Fruit fly (Drosophila melanogaster) whole organism, embryonic: ENCODE results near the gene CG8419.

Source experiments
- ATbp ChIP-seq: fragments of 200-800 bp; sonication (Bioruptor generic); optimal IDR thresholded peaks from 2 replicates; lab custom pipeline; 2017; ENCODE audit warnings: missing biosample characterization, mild to moderate bottlenecking, missing genetic modification characterization, missing genetic modification reagents
- Atf-2 ChIP-seq: fragments of 200-800 bp; sonication (Bioruptor generic); optimal IDR thresholded peaks from 2 replicates; lab custom pipeline; 2016; ENCODE audit warnings: missing biosample characterization, missing genetic modification characterization
- Bdp1 ChIP-seq: fragments of 200-800 bp; sonication (Bioruptor generic); optimal IDR thresholded peaks from 3 replicates; lab custom pipeline; 2016; ENCODE audit warnings: missing biosample characterization, missing genetic modification characterization
- CG10209 ChIP-seq: fragments of 200-800 bp; sonication (Bioruptor generic); optimal IDR thresholded peaks from 3 replicates; lab custom pipeline; 2017; ENCODE audit warnings: missing biosample characterization, mild to moderate bottlenecking, missing genetic modification characterization, missing genetic modification reagents
- CG1233 ChIP-seq: fragments of 200-800 bp; sonication (Bioruptor generic); optimal IDR thresholded peaks from 4 replicates; lab custom pipeline; 2018; ENCODE audit warnings: missing biosample characterization, mild to moderate bottlenecking, missing genetic modification characterization
- CG12391 ChIP-seq: fragments of 200-800 bp; sonication (Bioruptor generic); optimal IDR thresholded peaks from 3 replicates; lab custom pipeline; 2018; ENCODE audit warnings: missing biosample characterization, mild to moderate bottlenecking, missing genetic modification characterization, moderate library complexity
- CG12744 ChIP-seq: fragments of 200-800 bp; sonication (Bioruptor generic); optimal IDR thresholded peaks from 2 replicates; lab custom pipeline; 2016; ENCODE audit warnings: missing biosample characterization, missing genetic modification characterization
- CG13424 ChIP-seq: fragments of 200-800 bp; sonication (Bioruptor generic); optimal IDR thresholded peaks from 2 replicates; lab custom pipeline; 2019; ENCODE audit warnings: missing biosample characterization, mild to moderate bottlenecking, missing genetic modification characterization, moderate library complexity
- CG14014 ChIP-seq: fragments of 200-800 bp; sonication (Bioruptor generic); IDR thresholded peaks from 2 replicates; pipeline ENCODE4 v1.3.6; 2022; ENCODE audit warnings: missing biosample characterization, missing genetic modification characterization
- CG14050 ChIP-seq: fragments of 200-800 bp; sonication (Bioruptor generic); IDR thresholded peaks from 3 replicates; pipeline ENCODE4 v1.3.6; 2022; ENCODE audit warnings: missing biosample characterization, missing genetic modification characterization
- CG15011 ChIP-seq: fragments of 200-800 bp; sonication (Bioruptor generic); optimal IDR thresholded peaks from 3 replicates; lab custom pipeline; 2018; ENCODE audit warnings: missing biosample characterization, mild to moderate bottlenecking, missing genetic modification characterization
- CG15269 ChIP-seq: fragments of 200-800 bp; sonication (Bioruptor generic); optimal IDR thresholded peaks from 2 replicates; lab custom pipeline; 2018; ENCODE audit warnings: missing biosample characterization, mild to moderate bottlenecking, missing genetic modification characterization, moderate library complexity
- CG17568 ChIP-seq: fragments of 200-800 bp; sonication (Bioruptor generic); optimal IDR thresholded peaks from 2 replicates; lab custom pipeline; 2018; ENCODE audit warnings: missing biosample characterization, mild to moderate bottlenecking, missing genetic modification characterization, moderate library complexity
- CG17612 ChIP-seq: fragments of 200-800 bp; sonication (Bioruptor generic); IDR thresholded peaks from 2 replicates; pipeline ENCODE4 v1.3.6; 2022; ENCODE audit warnings: missing biosample characterization, missing genetic modification characterization
- CG2199 ChIP-seq: fragments of 200-800 bp; sonication (Bioruptor generic); IDR thresholded peaks from 3 replicates; pipeline ENCODE4 v1.3.6; 2022; ENCODE audit warnings: missing biosample characterization, missing genetic modification characterization
- CG2678 ChIP-seq: fragments of 200-800 bp; sonication (Bioruptor generic); optimal IDR thresholded peaks from 3 replicates; lab custom pipeline; 2019; ENCODE audit warnings: missing biosample characterization, mild to moderate bottlenecking, missing genetic modification characterization, moderate library complexity
- CG33557 ChIP-seq: fragments of 200-800 bp; sonication (Bioruptor generic); optimal IDR thresholded peaks from 2 replicates; lab custom pipeline; 2019; ENCODE audit warnings: missing biosample characterization, mild to moderate bottlenecking, missing genetic modification characterization, moderate library complexity
- CG3407 ChIP-seq: fragments of 200-800 bp; sonication (Bioruptor generic); optimal IDR thresholded peaks from 2 replicates; lab custom pipeline; 2018; ENCODE audit warnings: missing biosample characterization, mild to moderate bottlenecking, missing genetic modification characterization
- CG4328 ChIP-seq: fragments of 200-800 bp; sonication (Bioruptor generic); optimal IDR thresholded peaks from 3 replicates; lab custom pipeline; 2017; ENCODE audit warnings: missing biosample characterization, missing genetic modification reagents, missing genetic modification characterization
- CG6254 ChIP-seq: fragments of 200-800 bp; sonication (Bioruptor generic); optimal IDR thresholded peaks from 3 replicates; lab custom pipeline; 2017; ENCODE audit warnings: mild to moderate bottlenecking, missing biosample characterization, missing genetic modification reagents, missing genetic modification characterization
- CG6813 ChIP-seq: fragments of 200-800 bp; sonication (Bioruptor generic); optimal IDR thresholded peaks from 2 replicates; lab custom pipeline; 2017; ENCODE audit warnings: missing biosample characterization, missing genetic modification characterization, mild to moderate bottlenecking, moderate library complexity, missing genetic modification reagents
- CG7271 ChIP-seq: fragments of 200-800 bp; sonication (Bioruptor generic); optimal IDR thresholded peaks from 2 replicates; lab custom pipeline; 2018; ENCODE audit warnings: missing biosample characterization, mild to moderate bottlenecking, missing genetic modification characterization, moderate library complexity
- CG8089 ChIP-seq: fragments of 200-800 bp; sonication (Bioruptor generic); optimal IDR thresholded peaks from 3 replicates; lab custom pipeline; 2016; ENCODE audit warnings: missing biosample characterization, missing genetic modification characterization
- CG8290 ChIP-seq, 3 experiments: fragments of 200-800 bp; sonication (Bioruptor generic); optimal IDR thresholded peaks; 2 replicates each; lab custom pipeline; 2016 to 2019; ENCODE audit warnings: missing biosample characterization in 3 of 3, missing genetic modification characterization in 3 of 3, mild to moderate bottlenecking in 2 of 3, moderate library complexity in 1 of 3
- CG9215 ChIP-seq: fragments of 200-800 bp; sonication (Bioruptor generic); IDR thresholded peaks from 2 replicates; pipeline ENCODE4 v1.3.6; 2022; ENCODE audit warnings: missing biosample characterization, missing genetic modification characterization
- D19A ChIP-seq: fragments of 200-800 bp; optimal IDR thresholded peaks from 3 replicates; lab custom pipeline; 2019; ENCODE audit warnings: missing biosample characterization, mild to moderate bottlenecking, missing genetic modification characterization, moderate library complexity
- Ets65A ChIP-seq: fragments of 200-800 bp; sonication (Bioruptor generic); peaks from one replicate; lab custom pipeline; 2016; ENCODE audit warnings: missing biosample characterization, missing genetic modification characterization
- Kr ChIP-seq: fragments of 200-800 bp; sonication (Bioruptor generic); optimal IDR thresholded peaks from 2 replicates; lab custom pipeline; 2017; ENCODE audit warnings: missing biosample characterization, mild to moderate bottlenecking, missing genetic modification characterization
- NC2β ChIP-seq: fragments of 200-800 bp; sonication (Bioruptor generic); optimal IDR thresholded peaks from 2 replicates; lab custom pipeline; 2016; ENCODE audit warnings: missing biosample characterization, missing genetic modification characterization
- Neu2 ChIP-seq: fragments of 200-800 bp; sonication (Bioruptor generic); optimal IDR thresholded peaks from 3 replicates; lab custom pipeline; 2016; ENCODE audit warnings: missing biosample characterization, missing genetic modification characterization, borderline replicate concordance
- Nf-YB ChIP-seq: fragments of 200-800 bp; sonication (Bioruptor generic); optimal IDR thresholded peaks from 3 replicates; lab custom pipeline; 2019; ENCODE audit warnings: missing biosample characterization, mild to moderate bottlenecking, missing genetic modification characterization, moderate library complexity
- PHDP ChIP-seq: fragments of 200-800 bp; sonication (Bioruptor generic); optimal IDR thresholded peaks from 3 replicates; lab custom pipeline; 2018; ENCODE audit warnings: missing biosample characterization, mild to moderate bottlenecking, missing genetic modification characterization, moderate library complexity
- Scr ChIP-seq: fragments of 200-800 bp; sonication (Bioruptor generic); IDR thresholded peaks from 2 replicates; pipeline ENCODE4 v1.3.6; 2022; ENCODE audit warnings: missing biosample characterization, missing genetic modification characterization; ENCODE audit not compliant: partially characterized antibody
- Side ChIP-seq: fragments of 200-800 bp; sonication (Bioruptor generic); optimal IDR thresholded peaks from 2 replicates; lab custom pipeline; 2016; ENCODE audit warnings: missing biosample characterization, missing genetic modification characterization
- Xrp1 ChIP-seq: fragments of 200-800 bp; sonication (Bioruptor generic); IDR thresholded peaks from 2 replicates; pipeline ENCODE4 v1.3.6; 2022; ENCODE audit warnings: missing biosample characterization, missing genetic modification characterization
- ara ChIP-seq: fragments of 200-800 bp; sonication (Bioruptor generic); IDR thresholded peaks from 2 replicates; pipeline ENCODE4 v1.3.6; 2022; ENCODE audit warnings: missing biosample characterization, missing genetic modification characterization
- bsh ChIP-seq, 2 experiments: fragments of 200-800 bp; sonication (Bioruptor generic); optimal IDR thresholded peaks; 2 replicates each; lab custom pipeline; 2017 to 2018; ENCODE audit warnings: mild to moderate bottlenecking in 2 of 2, missing biosample characterization in 2 of 2, missing genetic modification characterization in 2 of 2, moderate library complexity in 1 of 2
- cato ChIP-seq: fragments of 200-800 bp; sonication (Bioruptor generic); optimal IDR thresholded peaks from 2 replicates; lab custom pipeline; 2016; ENCODE audit warnings: missing biosample characterization, missing genetic modification characterization, borderline replicate concordance
- da ChIP-seq: fragments of 200-800 bp; sonication (Bioruptor generic); optimal IDR thresholded peaks from 2 replicates; lab custom pipeline; 2016; ENCODE audit warnings: missing biosample characterization, missing genetic modification characterization
- exex ChIP-seq: fragments of 200-800 bp; sonication (Bioruptor generic); optimal IDR thresholded peaks from 4 replicates; lab custom pipeline; 2018; ENCODE audit warnings: missing biosample characterization, mild to moderate bottlenecking, missing genetic modification characterization, moderate library complexity
- fd102C ChIP-seq: fragments of 200-800 bp; sonication (Bioruptor generic); optimal IDR thresholded peaks from 2 replicates; lab custom pipeline; 2018; ENCODE audit warnings: missing biosample characterization, mild to moderate bottlenecking, missing genetic modification characterization, moderate library complexity
- ftz-f1 ChIP-seq: fragments of 200-800 bp; sonication (Bioruptor generic); optimal IDR thresholded peaks from 2 replicates; lab custom pipeline; 2016; ENCODE audit warnings: missing biosample characterization, missing genetic modification characterization
- gcm2 ChIP-seq: fragments of 200-800 bp; sonication (Bioruptor generic); optimal IDR thresholded peaks from 2 replicates; lab custom pipeline; 2016; ENCODE audit warnings: missing biosample characterization, missing genetic modification characterization
- ham ChIP-seq: fragments of 200-800 bp; sonication (Bioruptor generic); IDR thresholded peaks from 2 replicates; pipeline ENCODE4 v1.3.6; 2022; ENCODE audit warnings: missing biosample characterization, missing genetic modification characterization
- kni ChIP-seq: fragments of 200-800 bp; sonication (Bioruptor generic); optimal IDR thresholded peaks from 3 replicates; lab custom pipeline; 2017; ENCODE audit warnings: mild to moderate bottlenecking, missing biosample characterization, missing genetic modification reagents, missing genetic modification characterization
- sd ChIP-seq: fragments of 200-800 bp; sonication (Bioruptor generic); optimal IDR thresholded peaks from 3 replicates; lab custom pipeline; 2018; ENCODE audit warnings: missing biosample characterization, mild to moderate bottlenecking, missing genetic modification characterization, moderate library complexity
- sob ChIP-seq: fragments of 200-800 bp; sonication (Bioruptor generic); IDR thresholded peaks from 2 replicates; pipeline ENCODE4 v1.3.6; 2022; ENCODE audit warnings: missing biosample characterization, missing genetic modification characterization
- vfl ChIP-seq: fragments of 200-800 bp; sonication (Bioruptor generic); optimal IDR thresholded peaks from 2 replicates; lab custom pipeline; 2016; ENCODE audit warnings: missing biosample characterization, missing genetic modification characterization

CG8419 gene

dm6 chr2L:8165800-8166576 is 40.0 kb upstream of the CG8419 start:
- peak; percentile 17 for TF ChIP-seq Side (GFP tag; lab: Kevin White, UChicago)
- TF ChIP-seq CG8290 (GFP tag; optimal IDR thresholded peaks at IDR 0.05; lab: Kevin White, UChicago): no peak
- peak in 1 of 2 experiments; percentile 27 for TF ChIP-seq CG8290 (tag; optimal IDR thresholded peaks at IDR 0.05; lab: Kevin White, UChicago)
- TF ChIP-seq CG12744 (GFP tag; lab: Kevin White, UChicago): peak; percentile 10
- TF ChIP-seq kni (GFP tag; lab: Kevin White, UChicago): peak; percentile 28
- peak; percentile 20 for TF ChIP-seq Nf-YB
- TF ChIP-seq CG10209 (GFP tag; lab: Kevin White, UChicago): peak; percentile 0
- TF ChIP-seq Bdp1 (GFP tag; lab: Kevin White, UChicago): no peak
- TF ChIP-seq sob (GFP tag; lab: Robert Waterston, UW): peak; percentile 48; the same call in 1 of the 2 replicates
- peak; percentile 92 for TF ChIP-seq sd (tag; lab: Kevin White, UChicago)
- no peak for TF ChIP-seq Neu2 (GFP tag; lab: Kevin White, UChicago)
- TF ChIP-seq Ets65A: no peak
- 0 out of 2 replicates have a peak, but pooled peaks have one; percentile 12 for TF ChIP-seq CG14014 (GFP tag; lab: Robert Waterston, UW)
- peak; percentile 84 for TF ChIP-seq fd102C
- peak; percentile 51; the same call in 1 of the 2 replicates for TF ChIP-seq Xrp1 (GFP tag; lab: Robert Waterston, UW)
- no peak for TF ChIP-seq NC2β (GFP tag; lab: Kevin White, UChicago)
- TF ChIP-seq CG14050: no peak
- no peak for TF ChIP-seq ATbp (GFP tag; lab: Kevin White, UChicago)
- peak in 1 of 2 experiments; percentile 27 for TF ChIP-seq bsh (GFP tag; optimal IDR thresholded peaks at IDR 0.05; lab: Kevin White, UChicago)
- no peak for TF ChIP-seq CG6254
- peak; percentile 32 for TF ChIP-seq exex
- TF ChIP-seq Atf-2: no peak
- TF ChIP-seq CG12391 (tag; lab: Kevin White, UChicago): peak; percentile 5
- TF ChIP-seq vfl (GFP tag; lab: Kevin White, UChicago): peak; percentile 16
- TF ChIP-seq CG6813 (GFP tag; lab: Kevin White, UChicago): peak; percentile 57
- TF ChIP-seq ftz-f1 (GFP tag; lab: Kevin White, UChicago): no peak
- TF ChIP-seq PHDP: peak; percentile 16
- TF ChIP-seq CG17568: peak; percentile 14
- TF ChIP-seq ara (GFP tag; lab: Robert Waterston, UW): no peak
- TF ChIP-seq CG13424 (tag; lab: Kevin White, UChicago): no peak
- TF ChIP-seq Kr (GFP tag; lab: Kevin White, UChicago): peak; percentile 47
- TF ChIP-seq cato (GFP tag; lab: Kevin White, UChicago): no peak
- TF ChIP-seq ham (GFP tag; lab: Robert Waterston, UW): no peak
- TF ChIP-seq da (GFP tag; lab: Kevin White, UChicago): no peak
- peak; percentile 49; the same call in 1 of the 3 replicates for TF ChIP-seq CG2199 (GFP tag; lab: Robert Waterston, UW)
- TF ChIP-seq CG9215 (GFP tag; lab: Robert Waterston, UW): no peak
- peak; percentile 10 for TF ChIP-seq CG15011 (GFP tag; lab: Kevin White, UChicago)
- TF ChIP-seq CG8089: no peak
- TF ChIP-seq CG3407 (GFP tag; lab: Kevin White, UChicago): no peak
- TF ChIP-seq gcm2 (GFP tag; lab: Kevin White, UChicago): no peak
- TF ChIP-seq CG2678: peak; percentile 36
- TF ChIP-seq CG33557: peak; percentile 57
- TF ChIP-seq CG17612 (GFP tag; lab: Robert Waterston, UW): no peak
- peak; percentile 18 for TF ChIP-seq D19A (tag; lab: Kevin White, UChicago)
- no peak for TF ChIP-seq CG4328 (GFP tag; lab: Kevin White, UChicago)
- no peak for TF ChIP-seq Scr (GFP tag; lab: Robert Waterston, UW)
- peak; percentile 80 for TF ChIP-seq CG7271 (tag; lab: Kevin White, UChicago)
- TF ChIP-seq CG1233 (GFP tag; lab: Kevin White, UChicago): no peak
- peak; percentile 1 for TF ChIP-seq CG15269 (tag; lab: Kevin White, UChicago)
